Fruit fly (Drosophila melanogaster): ENCODE data around the gene CG5708.

CG5708 gene

DNA sequence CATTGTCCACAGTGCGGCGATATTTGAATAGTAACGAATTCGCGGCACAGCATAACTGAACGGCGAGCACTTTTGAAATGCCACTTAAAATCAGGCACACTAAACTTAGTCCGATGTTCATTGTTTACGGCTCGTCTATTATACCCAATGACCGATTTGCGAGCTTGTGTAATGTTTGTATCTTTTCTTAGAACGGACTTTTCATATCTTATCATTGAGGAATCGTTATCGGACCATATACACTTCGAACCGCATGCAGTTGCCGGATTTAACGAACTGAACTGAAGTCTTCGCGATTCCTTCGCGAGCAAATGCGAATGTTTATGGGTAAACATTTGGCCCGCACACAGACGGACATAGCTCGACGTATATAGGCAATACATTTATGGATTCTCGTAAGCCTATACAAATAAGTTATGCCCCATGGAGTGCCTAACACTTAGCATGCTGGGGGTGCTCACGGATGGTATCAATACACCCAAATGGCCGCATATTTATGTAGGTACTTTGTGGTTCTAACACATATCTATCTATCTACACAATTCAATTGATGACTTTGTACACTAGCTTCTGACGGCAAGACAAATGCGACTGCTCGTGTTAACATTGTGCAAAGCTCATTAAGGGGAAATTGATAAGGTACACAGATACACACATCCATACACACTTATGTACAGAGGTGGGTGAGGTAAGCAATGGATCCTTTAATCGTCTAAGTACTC lies 11.3 kb upstream of the CG5708 start, which contains the start of gene mthl15 (continued):
- TF ChIP-seq CG2199 (GFP tag; IDR thresholded peaks at IDR 0.05), result no peak
- no peak; the same call in 2 of the 3 replicates for TF ChIP-seq CG11093 (GFP tag; IDR thresholded peaks at IDR 0.05)
- TF ChIP-seq CG1603 (tag; optimal IDR thresholded peaks at IDR 0.05), result peak; percentile 63
- no peak for TF ChIP-seq CG15601 (tag; optimal IDR thresholded peaks at IDR 0.05)
- no peak for TF ChIP-seq Bdp1 (GFP tag; optimal IDR thresholded peaks at IDR 0.05)
- TF ChIP-seq crc (GFP tag; optimal IDR thresholded peaks at IDR 0.05), result peak; percentile 6
- TF ChIP-seq scrt (GFP tag; optimal IDR thresholded peaks at IDR 0.05), result no peak
- TF ChIP-seq CG9876 (GFP tag; optimal IDR thresholded peaks at IDR 0.05), result no peak
- no peak for TF ChIP-seq Myb (GFP tag; optimal IDR thresholded peaks at IDR 0.05)
- TF ChIP-seq p53 (GFP tag; optimal IDR thresholded peaks at IDR 0.05), result no peak
- TF ChIP-seq CG15073 (GFP tag; optimal IDR thresholded peaks at IDR 0.05), result no peak
- no peak for TF ChIP-seq Sry-β (GFP tag; optimal IDR thresholded peaks at IDR 0.05)
- TF ChIP-seq CG3838 (GFP tag; optimal IDR thresholded peaks at IDR 0.05), result no peak
- TF ChIP-seq ewg (GFP tag; optimal IDR thresholded peaks at IDR 0.05), result no peak
- TF ChIP-seq CG3281 (GFP tag; optimal IDR thresholded peaks at IDR 0.05), result peak; percentile 1
- TF ChIP-seq CG12659 (GFP tag; optimal IDR thresholded peaks at IDR 0.05), result peak; percentile 38
- no peak for TF ChIP-seq disco-r (GFP tag; optimal IDR thresholded peaks at IDR 0.05)
- peak in 1 of 2 experiments; percentile 26 for TF ChIP-seq tll (GFP tag; optimal IDR thresholded peaks at IDR 0.05)
- no peak for TF ChIP-seq Aef1 (GFP tag; IDR thresholded peaks at IDR 0.05)
- no peak for TF ChIP-seq mam (GFP tag; optimal IDR thresholded peaks at IDR 0.05)
- peak; percentile 64 for TF ChIP-seq sens (GFP tag)
- no peak for TF ChIP-seq CG13775 (GFP tag; optimal IDR thresholded peaks at IDR 0.05)
- TF ChIP-seq Fer1 (GFP tag; optimal IDR thresholded peaks at IDR 0.05), result peak; percentile 19
- no peak for TF ChIP-seq CG11085 (GFP tag; IDR thresholded peaks at IDR 0.05)
- TF ChIP-seq nerfin-1 (tag; optimal IDR thresholded peaks at IDR 0.05), result no peak
- TF ChIP-seq bsh (GFP tag; optimal IDR thresholded peaks at IDR 0.05), result no peak
- no peak for TF ChIP-seq so (GFP tag; IDR thresholded peaks at IDR 0.05)
- peak; percentile 5 for TF ChIP-seq Asciz (GFP tag; optimal IDR thresholded peaks at IDR 0.05)
- no peak for TF ChIP-seq ttk (GFP tag; IDR thresholded peaks at IDR 0.05)
- 0 out of 2 replicates have a peak, but pooled peaks have one; percentile 29 for TF ChIP-seq CG17328 (GFP tag; IDR thresholded peaks at IDR 0.05)
- TF ChIP-seq Deaf1 (tag; optimal IDR thresholded peaks at IDR 0.05), result peak; percentile 72
- TF ChIP-seq kay (GFP tag; optimal IDR thresholded peaks at IDR 0.05), result no peak
- TF ChIP-seq bab2 (GFP tag; optimal IDR thresholded peaks at IDR 0.05), result no peak
- TF ChIP-seq CG2116 (GFP tag; optimal IDR thresholded peaks at IDR 0.05), result no peak
- TF ChIP-seq stwl (tag; optimal IDR thresholded peaks at IDR 0.05), result no peak
- no peak for TF ChIP-seq CG6689 (GFP tag; IDR thresholded peaks at IDR 0.05)
- TF ChIP-seq zf30C (GFP tag; optimal IDR thresholded peaks at IDR 0.05), result no peak
- TF ChIP-seq Med (GFP tag), result peak; percentile 73
- TF ChIP-seq tup (GFP tag; optimal IDR thresholded peaks at IDR 0.05), result no peak
- no peak for TF ChIP-seq lmd (GFP tag; IDR thresholded peaks at IDR 0.05)
- TF ChIP-seq CG4328 (GFP tag; optimal IDR thresholded peaks at IDR 0.05), result no peak
- TF ChIP-seq pzg (GFP tag; optimal IDR thresholded peaks at IDR 0.05), result no peak
- TF ChIP-seq dpn (GFP tag; optimal IDR thresholded peaks at IDR 0.05), result no peak
- no peak for TF ChIP-seq lbe (GFP tag; optimal IDR thresholded peaks at IDR 0.05)
- no peak for TF ChIP-seq CG10654 (GFP tag; optimal IDR thresholded peaks at IDR 0.05)
- no peak for TF ChIP-seq CG9797 (GFP tag; optimal IDR thresholded peaks at IDR 0.05)
- no peak for TF ChIP-seq Usf (GFP tag; optimal IDR thresholded peaks at IDR 0.05)
- no peak for TF ChIP-seq CG10959 (GFP tag; IDR thresholded peaks at IDR 0.05)
- no peak for TF ChIP-seq sc (optimal IDR thresholded peaks at IDR 0.05)
- no peak for TF ChIP-seq sc (GFP tag; optimal IDR thresholded peaks at IDR 0.05)
- TF ChIP-seq C15 (GFP tag; IDR thresholded peaks at IDR 0.05), result no peak

Measured in whole organism, embryonic.